Worm (Caenorhabditis elegans): ENCODE data around the gene pxmp-4.

ce11 chrIV:313615-314014 is 23.4 kb downstream of the pxmp-4 start, which contains the start of gene snai-1:
- TF ChIP-seq nhr-237 (tag; optimal IDR thresholded peaks at IDR 0.05) (no peak), sptf-1 (tag; optimal IDR thresholded peaks at IDR 0.05) (no peak), flh-1 (GFP tag; optimal IDR thresholded peaks at IDR 0.05) (no peak), ham-2 (GFP tag; optimal IDR thresholded peaks at IDR 0.05) (no peak), snpc-4 (tag; optimal IDR thresholded peaks at IDR 0.05) (no peak), blmp-1 (tag; optimal IDR thresholded peaks at IDR 0.05) (no peak), mep-1 (tag; optimal IDR thresholded peaks at IDR 0.05) (no peak), pha-4 (tag; optimal IDR thresholded peaks at IDR 0.05) (no peak)

Data from whole organism, mixed stage, embryonic.